Fruit fly (Drosophila melanogaster) whole organism, embryonic: Measurements from ENCODE around the gene Snx27.

Experiments used
- Ada2b ChIP-seq: fragments of 200-800 bp; sonication (Bioruptor generic); IDR thresholded peaks from 2 replicates; pipeline ENCODE4 v1.3.6; 2022; ENCODE audit warnings: missing biosample characterization, missing genetic modification characterization
- Antp ChIP-seq: fragments of 200-800 bp; sonication (Bioruptor generic); optimal IDR thresholded peaks from 3 replicates; lab custom pipeline; 2016; ENCODE audit warnings: missing biosample characterization, missing genetic modification characterization
- Atf6 ChIP-seq: fragments of 200-800 bp; sonication (Bioruptor generic); IDR thresholded peaks from 2 replicates; pipeline ENCODE4 v1.3.6; 2022; ENCODE audit warnings: missing biosample characterization, missing genetic modification characterization
- B-H2 ChIP-seq: fragments of 200-800 bp; sonication (Bioruptor generic); optimal IDR thresholded peaks from 2 replicates; lab custom pipeline; 2018; ENCODE audit warnings: missing biosample characterization, mild to moderate bottlenecking, missing genetic modification characterization
- BtbVII ChIP-seq: fragments of 200-800 bp; sonication (Bioruptor generic); optimal IDR thresholded peaks from 3 replicates; lab custom pipeline; 2017; ENCODE audit warnings: missing biosample characterization, mild to moderate bottlenecking, missing genetic modification characterization
- Bteb2 ChIP-seq: fragments of 200-800 bp; sonication (Bioruptor generic); optimal IDR thresholded peaks from 2 replicates; lab custom pipeline; 2016; ENCODE audit warnings: missing biosample characterization, missing genetic modification characterization
- CG10321 ChIP-seq: fragments of 200-800 bp; sonication (Bioruptor generic); IDR thresholded peaks from 2 replicates; pipeline ENCODE4 v1.3.6; 2022; ENCODE audit warnings: missing biosample characterization, missing genetic modification characterization
- CG10462 ChIP-seq: fragments of 200-800 bp; sonication (Bioruptor generic); optimal IDR thresholded peaks from 2 replicates; lab custom pipeline; 2016; ENCODE audit warnings: missing biosample characterization, missing genetic modification characterization
- CG14014 ChIP-seq: fragments of 200-800 bp; sonication (Bioruptor generic); IDR thresholded peaks from 2 replicates; pipeline ENCODE4 v1.3.6; 2022; ENCODE audit warnings: missing biosample characterization, missing genetic modification characterization
- CG14050 ChIP-seq: fragments of 200-800 bp; sonication (Bioruptor generic); IDR thresholded peaks from 3 replicates; pipeline ENCODE4 v1.3.6; 2022; ENCODE audit warnings: missing biosample characterization, missing genetic modification characterization
- CG15011 ChIP-seq: fragments of 200-800 bp; sonication (Bioruptor generic); optimal IDR thresholded peaks from 3 replicates; lab custom pipeline; 2018; ENCODE audit warnings: missing biosample characterization, mild to moderate bottlenecking, missing genetic modification characterization
- CG15269 ChIP-seq: fragments of 200-800 bp; sonication (Bioruptor generic); optimal IDR thresholded peaks from 2 replicates; lab custom pipeline; 2018; ENCODE audit warnings: missing biosample characterization, mild to moderate bottlenecking, missing genetic modification characterization, moderate library complexity
- CG1529 ChIP-seq: fragments of 200-800 bp; sonication (Bioruptor generic); optimal IDR thresholded peaks from 3 replicates; lab custom pipeline; 2018; ENCODE audit warnings: missing biosample characterization, missing genetic modification characterization
- CG16779 ChIP-seq: fragments of 200-800 bp; sonication (Bioruptor generic); IDR thresholded peaks from 2 replicates; pipeline ENCODE4 v1.3.6; 2022; ENCODE audit warnings: missing biosample characterization, missing genetic modification characterization
- CG17385 ChIP-seq: fragments of 200-800 bp; sonication (Bioruptor generic); optimal IDR thresholded peaks from 3 replicates; lab custom pipeline; 2018; ENCODE audit warnings: missing biosample characterization, mild to moderate bottlenecking, missing genetic modification characterization
- CG2129 ChIP-seq: fragments of 200-800 bp; sonication (Bioruptor generic); IDR thresholded peaks from 2 replicates; pipeline ENCODE4 v1.3.6; 2022; ENCODE audit warnings: missing biosample characterization, missing genetic modification characterization; ENCODE audit not compliant: partially characterized antibody
- CG2889 ChIP-seq: fragments of 200-800 bp; sonication (Bioruptor generic); IDR thresholded peaks from 3 replicates; pipeline ENCODE4 v1.3.6; 2022; ENCODE audit warnings: missing biosample characterization, missing genetic modification characterization
- CG34376 ChIP-seq: fragments of 200-800 bp; sonication (Bioruptor generic); optimal IDR thresholded peaks from 2 replicates; lab custom pipeline; 2018; ENCODE audit warnings: missing biosample characterization, mild to moderate bottlenecking, missing genetic modification characterization
- CG34422 ChIP-seq: fragments of 200-800 bp; sonication (Bioruptor generic); IDR thresholded peaks from 3 replicates; pipeline ENCODE4 v1.3.6; 2022; ENCODE audit warnings: missing biosample characterization, missing genetic modification characterization
- CG3726 ChIP-seq: fragments of 200-800 bp; sonication (Bioruptor generic); IDR thresholded peaks from 3 replicates; pipeline ENCODE4, ENCODE4 v1.3.6; 2022; ENCODE audit warnings: missing biosample characterization, missing genetic modification characterization
- CG4707 ChIP-seq: fragments of 200-800 bp; sonication (Bioruptor generic); optimal IDR thresholded peaks from 2 replicates; lab custom pipeline; 2018; ENCODE audit warnings: missing biosample characterization, mild to moderate bottlenecking, missing genetic modification characterization, moderate library complexity
- CG6765 ChIP-seq: fragments of 200-800 bp; sonication (Bioruptor generic); optimal IDR thresholded peaks from 3 replicates; lab custom pipeline; 2017; ENCODE audit warnings: missing biosample characterization, mild to moderate bottlenecking, missing genetic modification characterization
- CG6813 ChIP-seq: fragments of 200-800 bp; sonication (Bioruptor generic); optimal IDR thresholded peaks from 2 replicates; lab custom pipeline; 2017; ENCODE audit warnings: missing biosample characterization, missing genetic modification characterization, mild to moderate bottlenecking, moderate library complexity, missing genetic modification reagents
- CG8281 ChIP-seq: fragments of 200-800 bp; sonication (Bioruptor generic); optimal IDR thresholded peaks from 2 replicates; lab custom pipeline; 2018; ENCODE audit warnings: missing biosample characterization, mild to moderate bottlenecking, missing genetic modification characterization, moderate library complexity
- CG8924 ChIP-seq: fragments of 200-800 bp; optimal IDR thresholded peaks from 3 replicates; lab custom pipeline; 2019; ENCODE audit warnings: missing biosample characterization, mild to moderate bottlenecking, missing genetic modification characterization, moderate library complexity
- CG9215 ChIP-seq: fragments of 200-800 bp; sonication (Bioruptor generic); IDR thresholded peaks from 2 replicates; pipeline ENCODE4 v1.3.6; 2022; ENCODE audit warnings: missing biosample characterization, missing genetic modification characterization
- CG9727 ChIP-seq: fragments of 200-800 bp; sonication (Bioruptor generic); optimal IDR thresholded peaks from 3 replicates; lab custom pipeline; 2017; ENCODE audit warnings: missing biosample characterization, mild to moderate bottlenecking, missing genetic modification characterization
- CG9817 ChIP-seq: fragments of 200-800 bp; sonication (Bioruptor generic); optimal IDR thresholded peaks from 2 replicates; lab custom pipeline; 2018; ENCODE audit warnings: missing biosample characterization, mild to moderate bottlenecking, missing genetic modification characterization, moderate library complexity
- Camta ChIP-seq: fragments of 200-800 bp; sonication (Bioruptor generic); optimal IDR thresholded peaks from 2 replicates; lab custom pipeline; 2016; ENCODE audit warnings: missing biosample characterization, missing genetic modification characterization
- Dad ChIP-seq: fragments of 200-800 bp; sonication (Bioruptor generic); optimal IDR thresholded peaks from 3 replicates; lab custom pipeline; 2016; ENCODE audit warnings: missing biosample characterization, missing genetic modification characterization
- Dfd ChIP-seq, 2 experiments: fragments of >200 bp; optimal IDR thresholded peaks; 2 replicates each; lab custom pipeline; 2017; ENCODE audit warnings: missing biosample characterization in 2 of 2, missing genetic modification characterization in 2 of 2
- Doc3 ChIP-seq: fragments of 200-800 bp; sonication (Bioruptor generic); IDR thresholded peaks from 3 replicates; pipeline ENCODE4 v1.3.6; 2022; ENCODE audit warnings: missing biosample characterization, missing genetic modification characterization; ENCODE audit not compliant: partially characterized antibody
- ERR ChIP-seq: fragments of 200-800 bp; sonication (Bioruptor generic); optimal IDR thresholded peaks from 2 replicates; lab custom pipeline; 2016; ENCODE audit warnings: missing biosample characterization, missing genetic modification characterization
- Fer2 ChIP-seq: fragments of 200-800 bp; sonication (Bioruptor generic); optimal IDR thresholded peaks from 2 replicates; lab custom pipeline; 2018; ENCODE audit warnings: missing biosample characterization, mild to moderate bottlenecking, missing genetic modification characterization, moderate library complexity
- Gsc ChIP-seq: fragments of 200-800 bp; sonication (Bioruptor generic); IDR thresholded peaks from 2 replicates; pipeline ENCODE4 v1.3.6; 2022; ENCODE audit warnings: missing biosample characterization, missing genetic modification characterization
- HLH3B ChIP-seq: fragments of 200-800 bp; sonication (Bioruptor generic); IDR thresholded peaks from 2 replicates; pipeline ENCODE4 v1.3.6; 2022; ENCODE audit warnings: missing biosample characterization, missing genetic modification characterization
- Lhr ChIP-seq: fragments of 200-800 bp; sonication (Bioruptor generic); optimal IDR thresholded peaks from 3 replicates; lab custom pipeline; 2017; ENCODE audit warnings: mild to moderate bottlenecking, missing biosample characterization, missing genetic modification reagents, missing genetic modification characterization
- Ptx1 ChIP-seq: fragments of 200-800 bp; sonication (Bioruptor generic); IDR thresholded peaks from 2 replicates; pipeline ENCODE4 v1.3.6; 2022; ENCODE audit warnings: missing biosample characterization, missing genetic modification characterization
- Ravus ChIP-seq: fragments of 200-800 bp; sonication (Bioruptor generic); IDR thresholded peaks from 2 replicates; pipeline ENCODE4 v1.3.6; 2022; ENCODE audit warnings: missing biosample characterization, missing genetic modification characterization
- Scr ChIP-seq: fragments of 200-800 bp; sonication (Bioruptor generic); IDR thresholded peaks from 2 replicates; pipeline ENCODE4 v1.3.6; 2022; ENCODE audit warnings: missing biosample characterization, missing genetic modification characterization; ENCODE audit not compliant: partially characterized antibody
- crol ChIP-seq: fragments of 200-800 bp; sonication (Bioruptor generic); IDR thresholded peaks from 2 replicates; pipeline ENCODE4 v1.3.6; 2022; ENCODE audit warnings: missing biosample characterization, missing genetic modification characterization
- cwo ChIP-seq: fragments of 200-800 bp; sonication (Bioruptor generic); optimal IDR thresholded peaks from 3 replicates; lab custom pipeline; 2017; ENCODE audit warnings: missing biosample characterization, missing genetic modification characterization, mild to moderate bottlenecking, moderate library complexity, missing genetic modification reagents
- h ChIP-seq: fragments of >200 bp; optimal IDR thresholded peaks from 2 replicates; lab custom pipeline; 2017
- jing ChIP-seq: fragments of 200-800 bp; sonication (Bioruptor generic); optimal IDR thresholded peaks from 2 replicates; lab custom pipeline; 2018; ENCODE audit warnings: missing biosample characterization, mild to moderate bottlenecking, missing genetic modification characterization
- luna ChIP-seq: fragments of 200-800 bp; sonication (Bioruptor generic); optimal IDR thresholded peaks from 2 replicates; lab custom pipeline; 2016; ENCODE audit warnings: missing biosample characterization, missing genetic modification characterization
- nerfin-1 ChIP-seq: fragments of 200-800 bp; sonication (Bioruptor generic); optimal IDR thresholded peaks from 3 replicates; lab custom pipeline; 2019; ENCODE audit warnings: missing biosample characterization, mild to moderate bottlenecking, missing genetic modification characterization, moderate library complexity
- nmo ChIP-seq: fragments of 200-800 bp; sonication (Bioruptor generic); optimal IDR thresholded peaks from 2 replicates; lab custom pipeline; 2018; ENCODE audit warnings: missing biosample characterization, mild to moderate bottlenecking, missing genetic modification characterization, moderate library complexity
- prd ChIP-seq, 3 experiments: fragments of >200 bp in 2 of 3; fragments of 200-800 bp in 1 of 3; sonication (Bioruptor generic) in 1 of 3; optimal IDR thresholded peaks in 2 of 3; IDR thresholded peaks in 1 of 3; 2 replicates in 2 of 3; 3 replicates in 1 of 3; pipeline versions ENCODE4 v1.3.6 to Lab custom; 2017 to 2022; ENCODE audit warnings: missing biosample characterization in 1 of 3, missing genetic modification characterization in 1 of 3
- scrt ChIP-seq: fragments of 200-800 bp; sonication (Bioruptor generic); optimal IDR thresholded peaks from 2 replicates; lab custom pipeline; 2018; ENCODE audit warnings: missing biosample characterization, mild to moderate bottlenecking, missing genetic modification characterization, moderate library complexity
- shn ChIP-seq: fragments of 200-800 bp; sonication (Bioruptor generic); optimal IDR thresholded peaks from 3 replicates; lab custom pipeline; 2016; ENCODE audit warnings: missing biosample characterization, missing genetic modification characterization
- zf30C ChIP-seq: fragments of 200-800 bp; sonication (Bioruptor generic); optimal IDR thresholded peaks from 3 replicates; lab custom pipeline; 2018; ENCODE audit warnings: missing biosample characterization, mild to moderate bottlenecking, missing genetic modification characterization

Gene Snx27

dm6 chrX:5705899-5706312 lies 31.9 kb downstream of the Snx27 start (continued):
- peak; percentile 92 for TF ChIP-seq Atf6
- no peak for TF ChIP-seq prd (optimal IDR thresholded peaks at IDR 0.05; lab: Kevin White, UChicago)
- TF ChIP-seq prd (GFP tag; IDR thresholded peaks at IDR 0.05; lab: Robert Waterston, UW), result peak; percentile 92
- TF ChIP-seq crol (GFP tag; lab: Robert Waterston, UW), result peak; percentile 79
- TF ChIP-seq CG16779 (GFP tag; lab: Robert Waterston, UW), result peak; percentile 89
- TF ChIP-seq Ptx1, result peak; percentile 95
- TF ChIP-seq shn, result peak; percentile 62
- peak; percentile 47 for TF ChIP-seq Fer2 (tag; lab: Kevin White, UChicago)
- peak; percentile 28 for TF ChIP-seq CG10462 (GFP tag; lab: Kevin White, UChicago)
- TF ChIP-seq CG2129 (GFP tag; lab: Robert Waterston, UW), result no peak
- peak; percentile 63 for TF ChIP-seq Camta (GFP tag; lab: Kevin White, UChicago)
- TF ChIP-seq zf30C, result peak; percentile 40
- no peak for TF ChIP-seq Lhr (GFP tag; lab: Kevin White, UChicago)
- no peak for TF ChIP-seq Doc3
- no peak for TF ChIP-seq CG4707 (GFP tag; lab: Kevin White, UChicago)
- peak; percentile 42; the same call in 1 of the 2 replicates for TF ChIP-seq CG10321
- TF ChIP-seq Dfd (GFP tag; optimal IDR thresholded peaks at IDR 0.05; lab: Kevin White, UChicago), result no peak
- TF ChIP-seq B-H2 (GFP tag; lab: Kevin White, UChicago), result no peak
- TF ChIP-seq scrt (GFP tag; lab: Kevin White, UChicago), result peak; percentile 80
- peak; percentile 89 for TF ChIP-seq CG14014 (GFP tag; lab: Robert Waterston, UW)
- TF ChIP-seq jing, result peak; percentile 41
- peak; percentile 89 for TF ChIP-seq BtbVII (GFP tag; lab: Kevin White, UChicago)
- peak; percentile 62 for TF ChIP-seq nerfin-1 (tag; lab: Kevin White, UChicago)
- peak; percentile 68 for TF ChIP-seq CG6765
- TF ChIP-seq CG9727 (GFP tag; lab: Kevin White, UChicago), result peak; percentile 78
- peak; percentile 73 for TF ChIP-seq CG17385 (GFP tag; lab: Kevin White, UChicago)
- peak; percentile 73 for TF ChIP-seq CG15011 (GFP tag; lab: Kevin White, UChicago)
- TF ChIP-seq cwo, result peak; percentile 89
- TF ChIP-seq CG8281 (tag; lab: Kevin White, UChicago), result peak; percentile 57
- peak; percentile 17 for TF ChIP-seq luna (GFP tag; lab: Kevin White, UChicago)
- peak; percentile 84 for TF ChIP-seq Gsc (GFP tag; lab: Robert Waterston, UW)
- TF ChIP-seq CG3726 (GFP tag; lab: Robert Waterston, UW), result peak; percentile 87; the same call in 2 of the 3 replicates
- peak; percentile 76 for TF ChIP-seq CG6813
- TF ChIP-seq HLH3B (GFP tag; lab: Robert Waterston, UW), result peak; percentile 90
- peak; percentile 67 for TF ChIP-seq Bteb2
- peak; percentile 50 for TF ChIP-seq CG34376
- TF ChIP-seq Scr (GFP tag; lab: Robert Waterston, UW), result no peak
- TF ChIP-seq Ravus (GFP tag; lab: Robert Waterston, UW), result peak; percentile 73
- peak; percentile 60 for TF ChIP-seq Antp
- TF ChIP-seq h (lab: Kevin White, UChicago), result no peak
- TF ChIP-seq Dad (GFP tag; lab: Kevin White, UChicago), result peak; percentile 66
- peak; percentile 90 for TF ChIP-seq CG9215 (GFP tag; lab: Robert Waterston, UW)
- TF ChIP-seq CG8924 (tag; lab: Kevin White, UChicago), result peak; percentile 88
- TF ChIP-seq CG2889 (GFP tag; lab: Robert Waterston, UW), result peak; percentile 83
- peak; percentile 93 for TF ChIP-seq Ada2b (GFP tag; lab: Robert Waterston, UW)
- peak; percentile 83 for TF ChIP-seq CG9817
- TF ChIP-seq CG1529 (GFP tag; lab: Kevin White, UChicago), result peak; percentile 44
- no peak for TF ChIP-seq ERR (GFP tag; lab: Kevin White, UChicago)
- TF ChIP-seq CG34422, result peak; percentile 92
- TF ChIP-seq CG15269, result peak; percentile 84
- peak; percentile 74 for TF ChIP-seq CG14050 (GFP tag; lab: Robert Waterston, UW)
- TF ChIP-seq nmo (GFP tag; lab: Kevin White, UChicago), result peak; percentile 79
